ENCODE assay signal across 2 fruit fly cellular contexts in the genomic region with DNA sequence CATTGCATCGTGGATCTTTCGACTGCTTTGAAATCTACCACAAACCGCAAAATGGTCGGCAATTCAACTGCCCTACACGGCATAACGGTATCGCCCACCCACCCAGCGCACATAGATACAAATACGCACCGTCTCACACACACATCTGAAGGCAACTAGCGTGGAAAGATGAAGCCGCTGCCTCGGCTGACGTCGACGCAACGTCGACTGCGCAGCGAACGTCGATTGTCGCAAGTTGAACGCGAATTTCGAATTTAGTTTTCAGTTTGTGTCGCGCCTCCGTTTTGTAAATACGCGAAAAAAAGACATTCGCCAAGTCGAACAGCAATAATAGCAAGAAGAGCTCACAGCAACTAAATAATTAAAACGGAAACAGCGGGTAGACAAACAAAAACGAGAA.
A peak's percentile ranks its signal among the peaks of the same experiment; 100 is the strongest.
TF ChIP-seq lines count a peak whose summit lies in the region.

No protein-coding gene starts in this region.

- TF ChIP-seq CTCF in whole organism, embryonic (GFP tag; optimal IDR thresholded peaks at IDR 0.05; lab: Kevin White, UChicago), result no peak

TF ChIP-seq in whole organism, adult, 20 proteins besides CTCF, POLR2A, EP300 and RAD21:
- no peak for TF ChIP-seq Crg-1 (GFP tag; optimal IDR thresholded peaks at IDR 0.05; lab: Kevin White, UChicago)
- peak; percentile 33 for TF ChIP-seq ovo (GFP tag; optimal IDR thresholded peaks at IDR 0.05; lab: Kevin White, UChicago)

TF ChIP-seq in whole organism, embryonic, 481 proteins besides CTCF, POLR2A, EP300 and RAD21:
- no peak for TF ChIP-seq CG2116 (GFP tag; optimal IDR thresholded peaks at IDR 0.05; lab: Kevin White, UChicago)
- 0 out of 2 replicates have a peak, but pooled peaks have one; percentile 6 for TF ChIP-seq ara (GFP tag; IDR thresholded peaks at IDR 0.05; lab: Robert Waterston, UW)
- TF ChIP-seq pan (optimal IDR thresholded peaks at IDR 0.05; lab: Kevin White, UChicago), result no peak
- no peak for TF ChIP-seq pan (GFP tag; optimal IDR thresholded peaks at IDR 0.05 in 1 of 2, IDR thresholded peaks at IDR 0.05 in 1 of 2)
- TF ChIP-seq Ets65A (GFP tag; lab: Kevin White, UChicago), result peak; percentile 45
- no peak for TF ChIP-seq CG9437 (GFP tag; optimal IDR thresholded peaks at IDR 0.05; lab: Kevin White, UChicago)
- TF ChIP-seq CG11695 (GFP tag; IDR thresholded peaks at IDR 0.05; lab: Robert Waterston, UW), result 0 out of 3 replicates have a peak, but pooled peaks have one; percentile 20
- no peak for TF ChIP-seq CG11504 (tag; optimal IDR thresholded peaks at IDR 0.05; lab: Kevin White, UChicago)
- TF ChIP-seq dpn (GFP tag; optimal IDR thresholded peaks at IDR 0.05; lab: Kevin White, UChicago), result no peak
- TF ChIP-seq CG4854 (GFP tag; optimal IDR thresholded peaks at IDR 0.05; lab: Kevin White, UChicago), result no peak
- TF ChIP-seq slp2 (GFP tag; optimal IDR thresholded peaks at IDR 0.05; lab: Kevin White, UChicago), result no peak
- peak; percentile 30 for TF ChIP-seq cg (GFP tag; optimal IDR thresholded peaks at IDR 0.05; lab: Kevin White, UChicago)
- no peak for TF ChIP-seq CG1233 (GFP tag; optimal IDR thresholded peaks at IDR 0.05; lab: Kevin White, UChicago)
- TF ChIP-seq Adf1 (GFP tag; IDR thresholded peaks at IDR 0.05; lab: Robert Waterston, UW), result peak; percentile 94
- no peak for TF ChIP-seq CG13894 (tag; optimal IDR thresholded peaks at IDR 0.05; lab: Kevin White, UChicago)
- TF ChIP-seq CG7839 (tag; optimal IDR thresholded peaks at IDR 0.05; lab: Kevin White, UChicago), result no peak
- TF ChIP-seq Bgb (GFP tag; IDR thresholded peaks at IDR 0.05; lab: Robert Waterston, UW; ENCODE audit: partially characterized antibody), result 0 out of 2 replicates have a peak, but pooled peaks have one; percentile 22
